Fruit fly (Drosophila melanogaster) whole organism, embryonic: ENCODE results near the gene Evi5.

Experiments
- Antp ChIP-seq: fragments of 200-800 bp; sonication (Bioruptor generic); optimal IDR thresholded peaks from 3 replicates; lab custom pipeline; 2016; ENCODE audit warnings: missing biosample characterization, missing genetic modification characterization
- Asciz ChIP-seq: fragments of 200-800 bp; sonication (Bioruptor generic); optimal IDR thresholded peaks from 2 replicates; lab custom pipeline; 2017; ENCODE audit warnings: missing biosample characterization, mild to moderate bottlenecking, missing genetic modification characterization, missing genetic modification reagents
- Blimp-1 ChIP-seq: fragments of 200-800 bp; sonication (Bioruptor generic); optimal IDR thresholded peaks from 3 replicates; lab custom pipeline; 2018; ENCODE audit warnings: missing biosample characterization, missing genetic modification characterization, mild to moderate bottlenecking, moderate library complexity, missing genetic modification reagents
- CG13624 ChIP-seq: fragments of 200-800 bp; sonication (Bioruptor generic); optimal IDR thresholded peaks from 2 replicates; lab custom pipeline; 2016; ENCODE audit warnings: missing biosample characterization, missing genetic modification characterization
- CG14050 ChIP-seq: fragments of 200-800 bp; sonication (Bioruptor generic); IDR thresholded peaks from 3 replicates; pipeline ENCODE4 v1.3.6; 2022; ENCODE audit warnings: missing biosample characterization, missing genetic modification characterization
- CG1529 ChIP-seq: fragments of 200-800 bp; sonication (Bioruptor generic); optimal IDR thresholded peaks from 3 replicates; lab custom pipeline; 2018; ENCODE audit warnings: missing biosample characterization, missing genetic modification characterization
- CG1603 ChIP-seq: fragments of 200-800 bp; sonication (Bioruptor generic); optimal IDR thresholded peaks from 2 replicates; lab custom pipeline; 2019; ENCODE audit warnings: missing biosample characterization, mild to moderate bottlenecking, missing genetic modification characterization, moderate library complexity
- CG1647 ChIP-seq: fragments of 200-800 bp; sonication (Bioruptor generic); optimal IDR thresholded peaks from 3 replicates; lab custom pipeline; 2016; ENCODE audit warnings: missing biosample characterization, missing genetic modification characterization
- CG17328 ChIP-seq: fragments of 200-800 bp; sonication (Bioruptor generic); IDR thresholded peaks from 2 replicates; pipeline ENCODE4 v1.3.6; 2022; ENCODE audit warnings: missing biosample characterization, missing genetic modification characterization
- CG17361 ChIP-seq: fragments of 200-800 bp; sonication (Bioruptor generic); IDR thresholded peaks from 3 replicates; pipeline ENCODE4 v1.3.6; 2022; ENCODE audit warnings: missing biosample characterization, missing genetic modification characterization
- CG2678 ChIP-seq: fragments of 200-800 bp; sonication (Bioruptor generic); optimal IDR thresholded peaks from 3 replicates; lab custom pipeline; 2019; ENCODE audit warnings: missing biosample characterization, mild to moderate bottlenecking, missing genetic modification characterization, moderate library complexity
- CG32772 ChIP-seq: fragments of 200-800 bp; sonication (Bioruptor generic); IDR thresholded peaks from 2 replicates; pipeline ENCODE4 v1.3.6; 2022; ENCODE audit warnings: missing biosample characterization, missing genetic modification characterization
- CG3407 ChIP-seq: fragments of 200-800 bp; sonication (Bioruptor generic); optimal IDR thresholded peaks from 2 replicates; lab custom pipeline; 2018; ENCODE audit warnings: missing biosample characterization, mild to moderate bottlenecking, missing genetic modification characterization
- CG34422 ChIP-seq: fragments of 200-800 bp; sonication (Bioruptor generic); IDR thresholded peaks from 3 replicates; pipeline ENCODE4 v1.3.6; 2022; ENCODE audit warnings: missing biosample characterization, missing genetic modification characterization
- CG7357 ChIP-seq: fragments of 200-800 bp; sonication (Bioruptor generic); IDR thresholded peaks from 3 replicates; pipeline ENCODE4 v1.3.6; 2022; ENCODE audit warnings: missing biosample characterization, missing genetic modification characterization
- CG7987 ChIP-seq: fragments of 200-800 bp; sonication (Bioruptor generic); optimal IDR thresholded peaks from 2 replicates; lab custom pipeline; 2018; ENCODE audit warnings: missing biosample characterization, mild to moderate bottlenecking, missing genetic modification characterization, moderate library complexity
- CG8359 ChIP-seq: fragments of 200-800 bp; sonication (Bioruptor generic); optimal IDR thresholded peaks from 2 replicates; lab custom pipeline; 2017; ENCODE audit warnings: missing biosample characterization, mild to moderate bottlenecking, missing genetic modification characterization, borderline replicate concordance
- CG8765 ChIP-seq: fragments of 200-800 bp; sonication (Bioruptor generic); IDR thresholded peaks from 2 replicates; pipeline ENCODE4 v1.3.6; 2022; ENCODE audit warnings: missing biosample characterization, missing genetic modification characterization
- E2f1 ChIP-seq: fragments of 200-800 bp; sonication (Bioruptor generic); IDR thresholded peaks from 2 replicates; pipeline ENCODE4 v1.3.6; 2022; ENCODE audit warnings: missing biosample characterization, missing genetic modification characterization
- Ets65A ChIP-seq: fragments of 200-800 bp; sonication (Bioruptor generic); peaks from one replicate; lab custom pipeline; 2016; ENCODE audit warnings: missing biosample characterization, missing genetic modification characterization
- HLH3B ChIP-seq: fragments of 200-800 bp; sonication (Bioruptor generic); IDR thresholded peaks from 2 replicates; pipeline ENCODE4 v1.3.6; 2022; ENCODE audit warnings: missing biosample characterization, missing genetic modification characterization
- MBD-R2 ChIP-seq: fragments of 200-800 bp; sonication (Bioruptor generic); IDR thresholded peaks from 2 replicates; pipeline ENCODE4 v1.3.6; 2022; ENCODE audit warnings: missing biosample characterization, missing genetic modification characterization
- MTF-1 ChIP-seq: fragments of 200-800 bp; sonication (Bioruptor generic); optimal IDR thresholded peaks from 2 replicates; lab custom pipeline; 2018; ENCODE audit warnings: missing biosample characterization, mild to moderate bottlenecking, missing genetic modification characterization, borderline replicate concordance
- Mes4 ChIP-seq: fragments of 200-800 bp; sonication (Bioruptor generic); optimal IDR thresholded peaks from 2 replicates; lab custom pipeline; 2016; ENCODE audit warnings: missing biosample characterization, missing genetic modification characterization
- Mrtf ChIP-seq: fragments of 200-800 bp; sonication (Bioruptor generic); IDR thresholded peaks from 3 replicates; pipeline ENCODE4 v1.3.6; 2022; ENCODE audit warnings: missing biosample characterization, missing genetic modification characterization
- Oaz ChIP-seq: fragments of 200-800 bp; sonication (Bioruptor generic); IDR thresholded peaks from 2 replicates; pipeline ENCODE4 v1.3.6; 2022; ENCODE audit warnings: missing biosample characterization, missing genetic modification characterization
- Pdp1 ChIP-seq, 2 experiments: fragments of 200-800 bp; sonication (Bioruptor generic); optimal IDR thresholded peaks; 3 replicates each; lab custom pipeline; 2016; ENCODE audit warnings: missing biosample characterization in 2 of 2, missing genetic modification characterization in 2 of 2, mild to moderate bottlenecking in 1 of 2, moderate library complexity in 1 of 2
- Ptx1 ChIP-seq: fragments of 200-800 bp; sonication (Bioruptor generic); IDR thresholded peaks from 2 replicates; pipeline ENCODE4 v1.3.6; 2022; ENCODE audit warnings: missing biosample characterization, missing genetic modification characterization
- Ravus ChIP-seq: fragments of 200-800 bp; sonication (Bioruptor generic); IDR thresholded peaks from 2 replicates; pipeline ENCODE4 v1.3.6; 2022; ENCODE audit warnings: missing biosample characterization, missing genetic modification characterization
- Rfx ChIP-seq: fragments of 200-800 bp; sonication (Bioruptor generic); IDR thresholded peaks from 2 replicates; pipeline ENCODE4 v1.3.6; 2022; ENCODE audit warnings: missing biosample characterization, missing genetic modification characterization
- Sox102F ChIP-seq: fragments of 200-800 bp; sonication (Bioruptor generic); optimal IDR thresholded peaks from 2 replicates; lab custom pipeline; 2018; ENCODE audit warnings: missing biosample characterization, mild to moderate bottlenecking, missing genetic modification characterization, moderate library complexity
- Sry-δ ChIP-seq: fragments of 200-800 bp; sonication (Bioruptor generic); optimal IDR thresholded peaks from 2 replicates; lab custom pipeline; 2016; ENCODE audit warnings: missing biosample characterization, missing genetic modification characterization
- Xbp1 ChIP-seq: fragments of 200-800 bp; sonication (Bioruptor generic); optimal IDR thresholded peaks from 3 replicates; lab custom pipeline; 2016; ENCODE audit warnings: missing biosample characterization, mild to moderate bottlenecking, missing genetic modification characterization
- ab ChIP-seq: fragments of 200-800 bp; sonication (Bioruptor generic); optimal IDR thresholded peaks from 2 replicates; lab custom pipeline; 2016; ENCODE audit warnings: missing biosample characterization, missing genetic modification characterization
- az2 ChIP-seq: fragments of 200-800 bp; sonication (Bioruptor generic); optimal IDR thresholded peaks from 3 replicates; lab custom pipeline; 2016; ENCODE audit warnings: missing biosample characterization, missing genetic modification characterization
- dmrt99B ChIP-seq: fragments of 200-800 bp; sonication (Bioruptor generic); optimal IDR thresholded peaks from 2 replicates; lab custom pipeline; 2018; ENCODE audit warnings: missing biosample characterization, mild to moderate bottlenecking, missing genetic modification characterization, moderate library complexity
- ems ChIP-seq: fragments of 200-800 bp; sonication (Bioruptor generic); optimal IDR thresholded peaks from 3 replicates; lab custom pipeline; 2016; ENCODE audit warnings: missing biosample characterization, missing genetic modification characterization
- ewg ChIP-seq: fragments of 200-800 bp; sonication (Bioruptor generic); optimal IDR thresholded peaks from 3 replicates; lab custom pipeline; 2017; ENCODE audit warnings: mild to moderate bottlenecking, missing biosample characterization, missing genetic modification reagents, missing genetic modification characterization
- fd96Cb ChIP-seq: fragments of 200-800 bp; sonication (Bioruptor generic); optimal IDR thresholded peaks from 2 replicates; lab custom pipeline; 2018; ENCODE audit warnings: missing biosample characterization, mild to moderate bottlenecking, missing genetic modification characterization, moderate library complexity
- gsb-n ChIP-seq: fragments of 200-800 bp; sonication (Bioruptor generic); optimal IDR thresholded peaks from 3 replicates; lab custom pipeline; 2018; ENCODE audit warnings: missing biosample characterization, mild to moderate bottlenecking, missing genetic modification characterization
- lbe ChIP-seq: fragments of 200-800 bp; sonication (Bioruptor generic); optimal IDR thresholded peaks from 2 replicates; lab custom pipeline; 2016; ENCODE audit warnings: missing biosample characterization, mild to moderate bottlenecking, missing genetic modification characterization
- mam ChIP-seq: fragments of 200-800 bp; sonication (Bioruptor generic); optimal IDR thresholded peaks from 3 replicates; lab custom pipeline; 2016; ENCODE audit warnings: missing biosample characterization, missing genetic modification characterization
- nmo ChIP-seq: fragments of 200-800 bp; sonication (Bioruptor generic); optimal IDR thresholded peaks from 2 replicates; lab custom pipeline; 2018; ENCODE audit warnings: missing biosample characterization, mild to moderate bottlenecking, missing genetic modification characterization, moderate library complexity
- nom ChIP-seq: fragments of 200-800 bp; sonication (Bioruptor generic); optimal IDR thresholded peaks from 2 replicates; lab custom pipeline; 2017; ENCODE audit warnings: missing biosample characterization, missing genetic modification characterization, mild to moderate bottlenecking, moderate library complexity, missing genetic modification reagents
- onecut ChIP-seq: fragments of 200-800 bp; sonication (Bioruptor generic); IDR thresholded peaks from 2 replicates; pipeline ENCODE4 v1.3.6; 2022; ENCODE audit warnings: missing biosample characterization, missing genetic modification characterization
- pan ChIP-seq, 4 experiments: fragments of >200 bp in 3 of 4; fragments of 200-800 bp in 1 of 4; sonication (Bioruptor generic) in 1 of 4; optimal IDR thresholded peaks in 3 of 4; IDR thresholded peaks in 1 of 4; 2 replicates each; pipeline versions ENCODE4 v1.3.6 to Lab custom; 2017 to 2022; ENCODE audit warnings: missing biosample characterization in 2 of 4, missing genetic modification characterization in 2 of 4, mixed read lengths in 1 of 4
- pb ChIP-seq: fragments of 200-800 bp; sonication (Bioruptor generic); optimal IDR thresholded peaks from 3 replicates; lab custom pipeline; 2016; ENCODE audit warnings: missing biosample characterization, missing genetic modification characterization
- slbo ChIP-seq: fragments of 200-800 bp; sonication (Bioruptor generic); IDR thresholded peaks from 2 replicates; pipeline ENCODE4 v1.3.6; 2022; ENCODE audit warnings: missing biosample characterization, missing genetic modification characterization
- sr ChIP-seq: fragments of 200-800 bp; sonication (Bioruptor generic); IDR thresholded peaks from 3 replicates; pipeline ENCODE4 v1.3.6; 2022; ENCODE audit warnings: missing biosample characterization, missing genetic modification characterization
- tx ChIP-seq: fragments of 200-800 bp; sonication (Bioruptor generic); optimal IDR thresholded peaks from 2 replicates; lab custom pipeline; 2016; ENCODE audit warnings: missing biosample characterization, missing genetic modification characterization

Gene Evi5

dm6 chrX:11499454-11499853 lies 45.3 kb upstream of the Evi5 start (continued):
- TF ChIP-seq CG13624 (GFP tag; lab: Kevin White, UChicago) (no peak), CG1529 (GFP tag; lab: Kevin White, UChicago) (peak; percentile 35), CG8359 (GFP tag; lab: Kevin White, UChicago) (peak; percentile 16), Pdp1 (GFP tag; optimal IDR thresholded peaks at IDR 0.05; lab: Kevin White, UChicago) (peak; percentile 20 to 43), CG7987 (GFP tag; lab: Kevin White, UChicago) (no peak), CG1603 (tag; lab: Kevin White, UChicago) (peak; percentile 64), CG17361 (GFP tag; lab: Robert Waterston, UW) (0 out of 3 replicates have a peak, but pooled peaks have one; percentile 24), nom (GFP tag; lab: Kevin White, UChicago) (peak; percentile 30), CG2678 (peak; percentile 47), Asciz (peak; percentile 50), E2f1 (GFP tag; lab: Robert Waterston, UW) (0 out of 2 replicates have a peak, but pooled peaks have one; percentile 24), onecut (GFP tag; lab: Robert Waterston, UW) (0 out of 2 replicates have a peak, but pooled peaks have one; percentile 22), CG3407 (GFP tag; lab: Kevin White, UChicago) (peak; percentile 25), Rfx (GFP tag; lab: Robert Waterston, UW) (no peak), Ravus (no peak), CG34422 (GFP tag; lab: Robert Waterston, UW) (no peak), CG8765 (GFP tag; lab: Robert Waterston, UW) (no peak), nmo (GFP tag; lab: Kevin White, UChicago) (peak; percentile 34), ab (GFP tag; lab: Kevin White, UChicago) (no peak), CG32772 (peak; percentile 54), Ptx1 (GFP tag; lab: Robert Waterston, UW) (peak; percentile 40; the same call in 1 of the 2 replicates), Mes4 (GFP tag; lab: Kevin White, UChicago) (peak; percentile 35), Ets65A (GFP tag; lab: Kevin White, UChicago) (peak; percentile 93), CG1647 (GFP tag; lab: Kevin White, UChicago) (peak; percentile 35), sr (GFP tag; lab: Robert Waterston, UW) (no peak), mam (GFP tag; lab: Kevin White, UChicago) (peak; percentile 26), slbo (GFP tag; lab: Robert Waterston, UW) (peak; percentile 61), CG17328 (GFP tag; lab: Robert Waterston, UW) (peak; percentile 53; the same call in 1 of the 2 replicates), MBD-R2 (GFP tag; lab: Robert Waterston, UW) (0 out of 2 replicates have a peak, but pooled peaks have one; percentile 10), Sry-δ (GFP tag; lab: Kevin White, UChicago) (peak; percentile 11), Sox102F (GFP tag; lab: Kevin White, UChicago) (peak; percentile 75), pb (GFP tag; lab: Kevin White, UChicago) (peak; percentile 37), CG14050 (no peak), dmrt99B (tag; lab: Kevin White, UChicago) (peak; percentile 61), lbe (GFP tag; lab: Kevin White, UChicago) (peak; percentile 39), MTF-1 (GFP tag; lab: Kevin White, UChicago) (no peak), tx (no peak), Mrtf (GFP tag; lab: Robert Waterston, UW) (peak; percentile 43; the same call in 1 of the 3 replicates), az2 (GFP tag; lab: Kevin White, UChicago) (peak; percentile 57), pan (optimal IDR thresholded peaks at IDR 0.05; lab: Kevin White, UChicago) (no peak), pan (GFP tag; optimal IDR thresholded peaks at IDR 0.05 in 1 of 2, IDR thresholded peaks at IDR 0.05 in 1 of 2) (peak in 1 of 2 experiments; percentile 53), Blimp-1 (GFP tag; lab: Kevin White, UChicago) (peak; percentile 47), fd96Cb (peak; percentile 52), Xbp1 (GFP tag; lab: Kevin White, UChicago) (peak; percentile 60), HLH3B (peak; percentile 39; the same call in 1 of the 2 replicates), gsb-n (peak; percentile 26), CG7357 (GFP tag; lab: Robert Waterston, UW) (0 out of 3 replicates have a peak, but pooled peaks have one; percentile 21), Oaz (GFP tag; lab: Robert Waterston, UW) (no peak), ems (peak; percentile 29), ewg (peak; percentile 34), Antp (GFP tag; lab: Kevin White, UChicago) (peak; percentile 59)
